Fruit fly (Drosophila melanogaster) whole organism, adult: ENCODE data around the gene Gr61a.

Source experiments
- CG11617 ChIP-seq: fragments of 200-800 bp; sonication (Bioruptor generic); optimal IDR thresholded peaks from 2 replicates; lab custom pipeline; 2017; ENCODE audit warnings: mild to moderate bottlenecking, missing biosample characterization, missing genetic modification reagents, missing genetic modification characterization
- CG33017 ChIP-seq: fragments of 200-800 bp; sonication (Bioruptor generic); optimal IDR thresholded peaks from 2 replicates; lab custom pipeline; 2018; ENCODE audit warnings: missing biosample characterization, mild to moderate bottlenecking, missing genetic modification characterization, moderate library complexity
- CG5204 ChIP-seq: fragments of 200-800 bp; sonication (Bioruptor generic); optimal IDR thresholded peaks from 2 replicates; lab custom pipeline; 2016; ENCODE audit warnings: missing biosample characterization, missing genetic modification characterization
- Clk ChIP-seq: fragments of 200-800 bp; sonication (Bioruptor generic); optimal IDR thresholded peaks from 2 replicates; lab custom pipeline; 2017; ENCODE audit warnings: missing biosample characterization, missing genetic modification characterization
- Hr96 ChIP-seq: fragments of 200-800 bp; sonication (Bioruptor generic); optimal IDR thresholded peaks from 2 replicates; lab custom pipeline; 2016; ENCODE audit warnings: missing biosample characterization, missing genetic modification characterization
- kay ChIP-seq: fragments of 200-800 bp; sonication (Bioruptor generic); peaks from one replicate; lab custom pipeline; 2016; ENCODE audit warnings: missing biosample characterization, missing genetic modification characterization, borderline replicate concordance
- ovo ChIP-seq: fragments of 200-800 bp; sonication (Bioruptor generic); optimal IDR thresholded peaks from 2 replicates; lab custom pipeline; 2016; ENCODE audit warnings: missing biosample characterization, missing genetic modification characterization
- pad ChIP-seq: fragments of 200-800 bp; sonication (Bioruptor generic); optimal IDR thresholded peaks from 3 replicates; lab custom pipeline; 2017; ENCODE audit warnings: missing biosample characterization, missing genetic modification characterization, mild to moderate bottlenecking, moderate library complexity, missing genetic modification reagents

dm6 chr3L:809538-809805 is 31.8 kb upstream of the Gr61a start:
- TF ChIP-seq ovo (GFP tag; lab: Kevin White, UChicago): no peak
- TF ChIP-seq pad (GFP tag; lab: Kevin White, UChicago): no peak
- no peak for TF ChIP-seq Hr96 (GFP tag; lab: Kevin White, UChicago)
- TF ChIP-seq Clk (GFP tag; lab: Kevin White, UChicago): no peak
- no peak for TF ChIP-seq CG33017
- TF ChIP-seq CG5204 (GFP tag; lab: Kevin White, UChicago): no peak
- TF ChIP-seq CG11617 (GFP tag; lab: Kevin White, UChicago): no peak
- no peak for TF ChIP-seq kay (GFP tag; lab: Kevin White, UChicago)
